Fruit fly (Drosophila melanogaster) whole organism, embryonic: ENCODE measurements around the gene CG17593.

Experiments used
- CG4328 ChIP-seq: fragments of 200-800 bp; sonication (Bioruptor generic); optimal IDR thresholded peaks from 3 replicates; lab custom pipeline; 2017; ENCODE audit warnings: missing biosample characterization, missing genetic modification reagents, missing genetic modification characterization
- CTCF ChIP-seq: fragments of 200-800 bp; sonication (Bioruptor generic); optimal IDR thresholded peaks from 2 replicates; lab custom pipeline; 2017; ENCODE audit warnings: missing biosample characterization, mild to moderate bottlenecking, missing genetic modification characterization, moderate library complexity
- Trl ChIP-seq, 3 experiments: fragments of >200 bp in 2 of 3; fragments of 200-800 bp in 1 of 3; sonication (Bioruptor generic) in 1 of 3; optimal IDR thresholded peaks; 2 replicates in 1 of 3; 3 replicates in 2 of 3; lab custom pipeline; 2016 to 2017; ENCODE audit warnings: missing biosample characterization in 1 of 3, missing genetic modification characterization in 1 of 3

- no peak for TF ChIP-seq CG4328
- no peak for TF ChIP-seq Trl (optimal IDR thresholded peaks at IDR 0.05; lab: Kevin White, UChicago)
- TF ChIP-seq Trl (GFP tag; optimal IDR thresholded peaks at IDR 0.05; lab: Kevin White, UChicago), result no peak
- TF ChIP-seq CTCF (GFP tag; lab: Kevin White, UChicago), result no peak
These were observed 42.8 kb downstream of the CG17593 start for dm6 chr2L:3557471-3557870.
